Fruit fly (Drosophila melanogaster) whole organism, embryonic: ENCODE data around the gene CG4278.

ENCODE experiments used
- BEAF-32 ChIP-seq: fragments of 200-800 bp; sonication (Bioruptor generic); optimal IDR thresholded peaks from 3 replicates; lab custom pipeline; 2017; ENCODE audit warnings: missing biosample characterization, missing genetic modification characterization, mild to moderate bottlenecking, moderate library complexity, missing genetic modification reagents
- CG10147 ChIP-seq: fragments of 200-800 bp; sonication (Bioruptor generic); optimal IDR thresholded peaks from 2 replicates; lab custom pipeline; 2019; ENCODE audit warnings: missing biosample characterization, mild to moderate bottlenecking, missing genetic modification characterization, moderate library complexity
- CG10654 ChIP-seq: fragments of 200-800 bp; sonication (Bioruptor generic); optimal IDR thresholded peaks from 2 replicates; lab custom pipeline; 2016; ENCODE audit warnings: missing biosample characterization, missing genetic modification characterization
- CG11247 ChIP-seq: fragments of 200-800 bp; sonication (Bioruptor generic); IDR thresholded peaks from 2 replicates; pipeline ENCODE4 v1.3.6; 2022; ENCODE audit warnings: missing biosample characterization, missing genetic modification characterization
- CG11456 ChIP-seq: fragments of 200-800 bp; sonication (Bioruptor generic); IDR thresholded peaks from 3 replicates; pipeline ENCODE4 v1.3.6; 2022; ENCODE audit warnings: missing biosample characterization, missing genetic modification characterization
- CG12236 ChIP-seq: fragments of 200-800 bp; sonication (Bioruptor generic); optimal IDR thresholded peaks from 2 replicates; lab custom pipeline; 2016; ENCODE audit warnings: missing biosample characterization, missing genetic modification characterization
- CG12659 ChIP-seq: fragments of 200-800 bp; sonication (Bioruptor generic); optimal IDR thresholded peaks from 3 replicates; lab custom pipeline; 2017; ENCODE audit warnings: mild to moderate bottlenecking, missing biosample characterization, missing genetic modification reagents, missing genetic modification characterization
- CG13424 ChIP-seq: fragments of 200-800 bp; sonication (Bioruptor generic); optimal IDR thresholded peaks from 2 replicates; lab custom pipeline; 2019; ENCODE audit warnings: missing biosample characterization, mild to moderate bottlenecking, missing genetic modification characterization, moderate library complexity
- CG13775 ChIP-seq: fragments of 200-800 bp; sonication (Bioruptor generic); optimal IDR thresholded peaks from 3 replicates; lab custom pipeline; 2017; ENCODE audit warnings: missing biosample characterization, mild to moderate bottlenecking, missing genetic modification characterization
- CG15514 ChIP-seq: fragments of 200-800 bp; sonication (Bioruptor generic); optimal IDR thresholded peaks from 3 replicates; lab custom pipeline; 2017; ENCODE audit warnings: missing biosample characterization, missing genetic modification characterization, mild to moderate bottlenecking, moderate library complexity, missing genetic modification reagents
- CG16813 ChIP-seq: fragments of 200-800 bp; sonication (Bioruptor generic); IDR thresholded peaks from 3 replicates; pipeline ENCODE4 v1.3.6; 2022; ENCODE audit warnings: missing biosample characterization, missing genetic modification characterization; ENCODE audit not compliant: partially characterized antibody
- CG17186 ChIP-seq: fragments of 200-800 bp; sonication (Bioruptor generic); optimal IDR thresholded peaks from 3 replicates; lab custom pipeline; 2017; ENCODE audit warnings: missing biosample characterization, missing genetic modification reagents, missing genetic modification characterization
- CG17359 ChIP-seq: fragments of 200-800 bp; sonication (Bioruptor generic); optimal IDR thresholded peaks from 3 replicates; lab custom pipeline; 2018; ENCODE audit warnings: missing biosample characterization, mild to moderate bottlenecking, missing genetic modification characterization, moderate library complexity
- CG17829 ChIP-seq: fragments of 200-800 bp; optimal IDR thresholded peaks from 2 replicates; lab custom pipeline; 2019; ENCODE audit warnings: missing biosample characterization, mild to moderate bottlenecking, missing genetic modification characterization, moderate library complexity
- CG2875 ChIP-seq: fragments of 200-800 bp; sonication (Bioruptor generic); optimal IDR thresholded peaks from 2 replicates; lab custom pipeline; 2017; ENCODE audit warnings: missing biosample characterization, mild to moderate bottlenecking, missing genetic modification characterization, missing genetic modification reagents
- CG30020 ChIP-seq: fragments of 200-800 bp; optimal IDR thresholded peaks from 2 replicates; lab custom pipeline; 2019; ENCODE audit warnings: missing biosample characterization, mild to moderate bottlenecking, missing genetic modification characterization, moderate library complexity
- CG30403 ChIP-seq: fragments of 200-800 bp; sonication (Bioruptor generic); optimal IDR thresholded peaks from 3 replicates; lab custom pipeline; 2016; ENCODE audit warnings: missing biosample characterization, missing genetic modification characterization
- CG34422 ChIP-seq: fragments of 200-800 bp; sonication (Bioruptor generic); IDR thresholded peaks from 3 replicates; pipeline ENCODE4 v1.3.6; 2022; ENCODE audit warnings: missing biosample characterization, missing genetic modification characterization
- CG4617 ChIP-seq: fragments of 200-800 bp; sonication (Bioruptor generic); optimal IDR thresholded peaks from 3 replicates; lab custom pipeline; 2016; ENCODE audit warnings: missing biosample characterization, missing genetic modification characterization, borderline replicate concordance
- CHES-1-like ChIP-seq: fragments of 200-800 bp; sonication (Bioruptor generic); optimal IDR thresholded peaks from 2 replicates; lab custom pipeline; 2016; ENCODE audit warnings: missing biosample characterization, missing genetic modification characterization
- E2f2 ChIP-seq: fragments of 200-800 bp; sonication (Bioruptor generic); IDR thresholded peaks from 2 replicates; pipeline ENCODE4 v1.3.6; 2022; ENCODE audit warnings: missing biosample characterization, missing genetic modification characterization
- Elba2 ChIP-seq: fragments of 200-800 bp; sonication (Bioruptor generic); optimal IDR thresholded peaks from 3 replicates; lab custom pipeline; 2016; ENCODE audit warnings: missing biosample characterization, missing genetic modification characterization
- Hand ChIP-seq: fragments of 200-800 bp; sonication (Bioruptor generic); optimal IDR thresholded peaks from 2 replicates; lab custom pipeline; 2017; ENCODE audit warnings: mild to moderate bottlenecking, missing biosample characterization, missing genetic modification reagents, missing genetic modification characterization
- Hr3 ChIP-seq: fragments of 200-800 bp; sonication (Bioruptor generic); optimal IDR thresholded peaks from 3 replicates; lab custom pipeline; 2016; ENCODE audit warnings: missing biosample characterization, missing genetic modification characterization
- Max ChIP-seq: fragments of 200-800 bp; sonication (Bioruptor generic); optimal IDR thresholded peaks from 2 replicates; lab custom pipeline; 2016; ENCODE audit warnings: missing biosample characterization, mild to moderate bottlenecking, missing genetic modification characterization
- Med ChIP-seq: fragments of 200-800 bp; sonication (Bioruptor generic); peaks from one replicate; lab custom pipeline; 2016; ENCODE audit warnings: missing biosample characterization, missing genetic modification characterization, mild to moderate bottlenecking, inconsistent platforms, moderate library complexity
- NK7.1 ChIP-seq: fragments of 200-800 bp; sonication (Bioruptor generic); optimal IDR thresholded peaks from 3 replicates; lab custom pipeline; 2016; ENCODE audit warnings: missing biosample characterization, missing genetic modification characterization
- Nf-YB ChIP-seq: fragments of 200-800 bp; sonication (Bioruptor generic); optimal IDR thresholded peaks from 3 replicates; lab custom pipeline; 2019; ENCODE audit warnings: missing biosample characterization, mild to moderate bottlenecking, missing genetic modification characterization, moderate library complexity
- Nf-YC ChIP-seq: fragments of 200-800 bp; optimal IDR thresholded peaks from 3 replicates; lab custom pipeline; 2019; ENCODE audit warnings: missing biosample characterization, mild to moderate bottlenecking, missing genetic modification characterization, moderate library complexity
- PHDP ChIP-seq: fragments of 200-800 bp; sonication (Bioruptor generic); optimal IDR thresholded peaks from 3 replicates; lab custom pipeline; 2018; ENCODE audit warnings: missing biosample characterization, mild to moderate bottlenecking, missing genetic modification characterization, moderate library complexity
- Pdp1 ChIP-seq, 2 experiments: fragments of 200-800 bp; sonication (Bioruptor generic); optimal IDR thresholded peaks; 3 replicates each; lab custom pipeline; 2016; ENCODE audit warnings: missing biosample characterization in 2 of 2, missing genetic modification characterization in 2 of 2, mild to moderate bottlenecking in 1 of 2, moderate library complexity in 1 of 2
- Scr ChIP-seq: fragments of 200-800 bp; sonication (Bioruptor generic); IDR thresholded peaks from 2 replicates; pipeline ENCODE4 v1.3.6; 2022; ENCODE audit warnings: missing biosample characterization, missing genetic modification characterization; ENCODE audit not compliant: partially characterized antibody
- Xrp1 ChIP-seq: fragments of 200-800 bp; sonication (Bioruptor generic); IDR thresholded peaks from 2 replicates; pipeline ENCODE4 v1.3.6; 2022; ENCODE audit warnings: missing biosample characterization, missing genetic modification characterization
- cad ChIP-seq: fragments of >200 bp; optimal IDR thresholded peaks from 2 replicates; lab custom pipeline; 2017; ENCODE audit warnings: missing biosample characterization, missing genetic modification characterization
- crp ChIP-seq, 2 experiments: fragments of 200-800 bp; sonication (Bioruptor generic); optimal IDR thresholded peaks; 2 replicates in 1 of 2; 3 replicates in 1 of 2; lab custom pipeline; 2017; ENCODE audit warnings: missing biosample characterization in 2 of 2, missing genetic modification characterization in 2 of 2, mild to moderate bottlenecking in 1 of 2, moderate library complexity in 1 of 2
- dati ChIP-seq: fragments of 200-800 bp; sonication (Bioruptor generic); IDR thresholded peaks from 2 replicates; pipeline ENCODE4 v1.3.6; 2022; ENCODE audit warnings: missing biosample characterization, missing genetic modification characterization
- ewg ChIP-seq: fragments of 200-800 bp; sonication (Bioruptor generic); optimal IDR thresholded peaks from 3 replicates; lab custom pipeline; 2017; ENCODE audit warnings: mild to moderate bottlenecking, missing biosample characterization, missing genetic modification reagents, missing genetic modification characterization
- fu2 ChIP-seq: fragments of 200-800 bp; sonication (Bioruptor generic); optimal IDR thresholded peaks from 2 replicates; lab custom pipeline; 2016; ENCODE audit warnings: missing biosample characterization, missing genetic modification characterization
- gem ChIP-seq: fragments of 200-800 bp; sonication (Bioruptor generic); optimal IDR thresholded peaks from 2 replicates; lab custom pipeline; 2019; ENCODE audit warnings: missing biosample characterization, mild to moderate bottlenecking, missing genetic modification characterization, moderate library complexity
- knrl ChIP-seq: fragments of 200-800 bp; sonication (Bioruptor generic); IDR thresholded peaks from 3 replicates; pipeline ENCODE4 v1.3.6; 2022; ENCODE audit warnings: missing biosample characterization, missing genetic modification characterization; ENCODE audit not compliant: partially characterized antibody
- mld ChIP-seq: fragments of 200-800 bp; sonication (Bioruptor generic); IDR thresholded peaks from 3 replicates; pipeline ENCODE4 v1.3.6; 2022; ENCODE audit warnings: missing biosample characterization, missing genetic modification characterization; ENCODE audit not compliant: partially characterized antibody
- nmo ChIP-seq: fragments of 200-800 bp; sonication (Bioruptor generic); optimal IDR thresholded peaks from 2 replicates; lab custom pipeline; 2018; ENCODE audit warnings: missing biosample characterization, mild to moderate bottlenecking, missing genetic modification characterization, moderate library complexity
- peb ChIP-seq: fragments of 200-800 bp; sonication (Bioruptor generic); IDR thresholded peaks from 2 replicates; pipeline ENCODE4 v1.3.6; 2022; ENCODE audit warnings: missing biosample characterization, missing genetic modification characterization
- pzg ChIP-seq: fragments of 200-800 bp; sonication (Bioruptor generic); optimal IDR thresholded peaks from 3 replicates; lab custom pipeline; 2018; ENCODE audit warnings: missing biosample characterization, mild to moderate bottlenecking, missing genetic modification characterization, moderate library complexity
- ssp ChIP-seq: fragments of 200-800 bp; sonication (Bioruptor generic); IDR thresholded peaks from 2 replicates; pipeline ENCODE4 v1.3.6; 2022; ENCODE audit warnings: missing biosample characterization, missing genetic modification characterization
- tll ChIP-seq, 2 experiments: fragments of 200-800 bp in 1 of 2; fragments of >200 bp in 1 of 2; sonication (Bioruptor generic) in 1 of 2; optimal IDR thresholded peaks; 2 replicates each; lab custom pipeline; 2017 to 2019; ENCODE audit warnings: missing biosample characterization in 2 of 2, missing genetic modification characterization in 2 of 2, mild to moderate bottlenecking in 1 of 2, moderate library complexity in 1 of 2
- trem ChIP-seq: fragments of 200-800 bp; optimal IDR thresholded peaks from 3 replicates; lab custom pipeline; 2019; ENCODE audit warnings: missing biosample characterization, mild to moderate bottlenecking, missing genetic modification characterization, moderate library complexity
- vfl ChIP-seq: fragments of 200-800 bp; sonication (Bioruptor generic); optimal IDR thresholded peaks from 2 replicates; lab custom pipeline; 2016; ENCODE audit warnings: missing biosample characterization, missing genetic modification characterization
- zen ChIP-seq: fragments of 200-800 bp; sonication (Bioruptor generic); optimal IDR thresholded peaks from 3 replicates; lab custom pipeline; 2018; ENCODE audit warnings: missing biosample characterization, mild to moderate bottlenecking, missing genetic modification characterization, moderate library complexity

The CG4278 gene

dm6 chr2L:16310648-16311047 lies 16.2 kb upstream of the CG4278 start, which contains the start of the genes cni and fzy (continued):
- TF ChIP-seq Med (GFP tag; lab: Kevin White, UChicago) (peak; percentile 10), crp (GFP tag; optimal IDR thresholded peaks at IDR 0.05; lab: Kevin White, UChicago) (peak; percentile 89 to 97), CG17829 (tag; lab: Kevin White, UChicago) (peak; percentile 54), CG13775 (peak; percentile 45), Max (GFP tag; lab: Kevin White, UChicago) (peak; percentile 66), Hr3 (GFP tag; lab: Kevin White, UChicago) (peak; percentile 27), CG34422 (no peak), dati (GFP tag; lab: Robert Waterston, UW) (no peak), Hand (GFP tag; lab: Kevin White, UChicago) (no peak), CG17186 (peak; percentile 68), Pdp1 (GFP tag; optimal IDR thresholded peaks at IDR 0.05; lab: Kevin White, UChicago) (peak; percentile 1 to 29), knrl (0 out of 3 replicates have a peak, but pooled peaks have one; percentile 37), CG17359 (peak; percentile 1), vfl (GFP tag; lab: Kevin White, UChicago) (no peak), mld (no peak), nmo (GFP tag; lab: Kevin White, UChicago) (peak; percentile 73), NK7.1 (no peak), CG2875 (no peak), CG30403 (GFP tag; lab: Kevin White, UChicago) (peak; percentile 21), Nf-YB (GFP tag; lab: Kevin White, UChicago) (peak; percentile 7), CG11247 (no peak), CG16813 (GFP tag; lab: Robert Waterston, UW) (peak; percentile 43; the same call in 1 of the 3 replicates), peb (GFP tag; lab: Robert Waterston, UW) (no peak), CG4617 (GFP tag; lab: Kevin White, UChicago) (peak; percentile 70), CG10654 (GFP tag; lab: Kevin White, UChicago) (peak; percentile 6), Xrp1 (GFP tag; lab: Robert Waterston, UW) (peak; percentile 35; the same call in 1 of the 2 replicates), CG15514 (GFP tag; lab: Kevin White, UChicago) (peak; percentile 64), CHES-1-like (no peak), ewg (GFP tag; lab: Kevin White, UChicago) (peak; percentile 7), CG12236 (GFP tag; lab: Kevin White, UChicago) (no peak), CG10147 (GFP tag; lab: Kevin White, UChicago) (peak; percentile 18), ssp (no peak), gem (tag; lab: Kevin White, UChicago) (peak; percentile 50), cad (no peak), CG11456 (no peak), pzg (GFP tag; lab: Kevin White, UChicago) (peak; percentile 92), E2f2 (GFP tag; lab: Robert Waterston, UW) (peak; percentile 93), CG12659 (GFP tag; lab: Kevin White, UChicago) (peak; percentile 74), CG13424 (tag; lab: Kevin White, UChicago) (peak; percentile 8), zen (tag; lab: Kevin White, UChicago) (peak; percentile 66), Nf-YC (tag; lab: Kevin White, UChicago) (peak; percentile 37), Elba2 (GFP tag; lab: Kevin White, UChicago) (peak; percentile 18), Scr (GFP tag; lab: Robert Waterston, UW) (peak; percentile 22; the same call in 1 of the 2 replicates), tll (GFP tag; optimal IDR thresholded peaks at IDR 0.05; lab: Kevin White, UChicago) (no peak), PHDP (tag; lab: Kevin White, UChicago) (peak; percentile 8), BEAF-32 (GFP tag; lab: Kevin White, UChicago) (peak; percentile 62), fu2 (GFP tag; lab: Kevin White, UChicago) (peak; percentile 9), CG30020 (tag; lab: Kevin White, UChicago) (peak; percentile 58), trem (tag; lab: Kevin White, UChicago) (peak; percentile 93)
